Worm (Caenorhabditis elegans) whole organism, young adult: ENCODE data around the gene ttr-22.
A peak's percentile ranks its signal among the peaks of the same experiment; 100 is the strongest.

Experiments used
- C06A6.2 ChIP-seq: fragments of 200-800 bp; sonication (Bioruptor generic); conservative IDR thresholded peaks from 2 replicates; pipeline ENCODE4 v1.3.6; 2022; ENCODE audit warnings: missing genetic modification characterization, missing compliant biosample characterization
- F23B12.7 ChIP-seq: sonication (generic microtip); optimal IDR thresholded peaks from 2 replicates; lab custom pipeline; 2017; ENCODE audit warnings: missing genetic modification characterization, mild to moderate bottlenecking, missing compliant biosample characterization, antibody characterized with exemption, moderate library complexity; ENCODE audit not compliant: insufficient read depth
- F52B5.7 ChIP-seq: sonication (generic microtip); optimal IDR thresholded peaks from 2 replicates; lab custom pipeline; 2016; ENCODE audit warnings: mild to moderate bottlenecking, missing genetic modification characterization, missing compliant biosample characterization
- T26A5.8 ChIP-seq: sonication (generic microtip); optimal IDR thresholded peaks from 2 replicates; lab custom pipeline; 2016; ENCODE audit warnings: missing genetic modification characterization, missing compliant biosample characterization
- Y53G8AR.9 ChIP-seq: fragments of 200-800 bp; sonication (Bioruptor generic); conservative IDR thresholded peaks from 2 replicates; pipeline ENCODE4 v1.3.6; 2022; ENCODE audit warnings: missing genetic modification reagents, missing genetic modification characterization, missing compliant biosample characterization
- Y56A3A.18 ChIP-seq: fragments of 200-800 bp; sonication (Bioruptor generic); IDR thresholded peaks from 2 replicates; pipeline ENCODE4 v1.3.6; 2022; ENCODE audit warnings: missing genetic modification reagents, missing genetic modification characterization, missing compliant biosample characterization
- Y95B8A.8 ChIP-seq: fragments of 200-800 bp; sonication (Bioruptor generic); IDR thresholded peaks from 2 replicates; pipeline ENCODE4 v1.3.6; 2022; ENCODE audit warnings: missing genetic modification reagents, missing genetic modification characterization, missing compliant biosample characterization
- ama-1 ChIP-seq, 3 experiments: fragments of 150-350 bp in 1 of 3; sonication (generic microtip) in 2 of 3; optimal IDR thresholded peaks; 2 replicates each; lab custom pipeline; 2014 to 2018; ENCODE audit warnings: missing biosample characterization in 2 of 3, missing genetic modification characterization in 2 of 3, missing genetic modification reagents in 2 of 3
- bed-1 ChIP-seq: fragments of 200-800 bp; sonication (Bioruptor generic); IDR thresholded peaks from 2 replicates; pipeline ENCODE4 v1.3.6; 2022; ENCODE audit warnings: missing genetic modification reagents, missing genetic modification characterization, missing compliant biosample characterization
- ccch-3 ChIP-seq: fragments of 200-800 bp; sonication (Bioruptor generic); optimal IDR thresholded peaks from 2 replicates; lab custom pipeline; 2018; ENCODE audit warnings: mild to moderate bottlenecking, missing genetic modification characterization, missing compliant biosample characterization
- ceh-27 ChIP-seq: fragments of 200-800 bp; sonication (Bioruptor generic); optimal IDR thresholded peaks from 2 replicates; lab custom pipeline; 2018; ENCODE audit warnings: mild to moderate bottlenecking, missing genetic modification characterization, moderate library complexity, missing compliant biosample characterization
- ceh-79 ChIP-seq: sonication (generic microtip); optimal IDR thresholded peaks from 2 replicates; lab custom pipeline; 2017; ENCODE audit warnings: mild to moderate bottlenecking, missing genetic modification characterization, missing compliant biosample characterization
- dox-1 ChIP-seq: fragments of 200-800 bp; sonication (Bioruptor generic); IDR thresholded peaks from 2 replicates; pipeline ENCODE4 v1.3.6; 2022; ENCODE audit warnings: missing genetic modification reagents, missing genetic modification characterization, missing compliant biosample characterization
- egl-44 ChIP-seq: fragments of 200-800 bp; sonication (Bioruptor generic); IDR thresholded peaks from 2 replicates; pipeline ENCODE4 v1.3.6; 2022; ENCODE audit warnings: missing genetic modification reagents, missing genetic modification characterization, missing compliant biosample characterization
- egrh-3 ChIP-seq: fragments of 200-800 bp; sonication (Bioruptor generic); IDR thresholded peaks from 2 replicates; pipeline ENCODE4 v1.3.6; 2022; ENCODE audit warnings: missing genetic modification reagents, missing genetic modification characterization, missing compliant biosample characterization
- ets-4 ChIP-seq: fragments of 200-800 bp; sonication (Bioruptor generic); optimal IDR thresholded peaks from 2 replicates; lab custom pipeline; 2018; ENCODE audit warnings: mild to moderate bottlenecking, missing genetic modification characterization, missing compliant biosample characterization
- hlh-12 ChIP-seq: sonication (generic microtip); optimal IDR thresholded peaks from 2 replicates; lab custom pipeline; 2016; ENCODE audit warnings: missing genetic modification characterization, missing compliant biosample characterization
- hmg-1.2 ChIP-seq: fragments of 200-800 bp; sonication (Bioruptor generic); IDR thresholded peaks from 2 replicates; pipeline ENCODE4 v1.3.6; 2022; ENCODE audit warnings: missing genetic modification reagents, missing genetic modification characterization, missing compliant biosample characterization
- lag-1 ChIP-seq: fragments of 200-800 bp; sonication (Bioruptor generic); IDR thresholded peaks from 2 replicates; pipeline ENCODE4 v1.3.6; 2022; ENCODE audit warnings: missing genetic modification reagents, missing genetic modification characterization, missing compliant biosample characterization
- lin-26 ChIP-seq: fragments of 200-800 bp; sonication (Bioruptor generic); IDR thresholded peaks from 2 replicates; pipeline ENCODE4 v1.3.6; 2022; ENCODE audit warnings: missing genetic modification reagents, missing genetic modification characterization, missing compliant biosample characterization
- lin-40 ChIP-seq: sonication (generic microtip); optimal IDR thresholded peaks from 2 replicates; lab custom pipeline; 2016; ENCODE audit warnings: missing genetic modification characterization, mild to moderate bottlenecking, missing compliant biosample characterization, missing genotype, missing genetic modification reagents
- nhr-120 ChIP-seq: fragments of 200-800 bp; sonication (Bioruptor generic); IDR thresholded peaks from 2 replicates; pipeline ENCODE4 v1.3.6; 2022; ENCODE audit warnings: missing genetic modification characterization, missing compliant biosample characterization
- nhr-179 ChIP-seq: sonication (generic microtip); optimal IDR thresholded peaks from 2 replicates; lab custom pipeline; 2016; ENCODE audit warnings: mild to moderate bottlenecking, missing genetic modification characterization, missing compliant biosample characterization
- nhr-27 ChIP-seq: fragments of 200-800 bp; sonication (Bioruptor generic); optimal IDR thresholded peaks from 2 replicates; lab custom pipeline; 2018; ENCODE audit warnings: mild to moderate bottlenecking, missing genetic modification characterization, moderate library complexity, missing compliant biosample characterization
- nhr-90 ChIP-seq: sonication (generic microtip); optimal IDR thresholded peaks from 2 replicates; lab custom pipeline; 2016; ENCODE audit warnings: missing genotype, mild to moderate bottlenecking, missing genetic modification characterization, missing compliant biosample characterization
- pbrm-1 ChIP-seq: fragments of 200-800 bp; sonication (Bioruptor generic); IDR thresholded peaks from 2 replicates; pipeline ENCODE4 v1.3.6; 2022; ENCODE audit warnings: missing genetic modification reagents, missing genetic modification characterization, missing compliant biosample characterization
- rpc-1 ChIP-seq, 2 experiments: fragments of 150-350 bp in 1 of 2; sonication (generic microtip) in 1 of 2; optimal IDR thresholded peaks; 2 replicates each; lab custom pipeline; 2014 to 2018; ENCODE audit warnings: missing biosample characterization in 1 of 2, missing genetic modification characterization in 1 of 2, missing genetic modification reagents in 1 of 2, missing genotype in 1 of 2
- snpc-1.3 ChIP-seq: sonication (generic microtip); optimal IDR thresholded peaks from 2 replicates; lab custom pipeline; 2017; ENCODE audit warnings: missing genetic modification characterization, mild to moderate bottlenecking, missing compliant biosample characterization, antibody characterized with exemption, moderate library complexity, missing genotype, missing genetic modification reagents; ENCODE audit not compliant: insufficient read depth
- somi-1 ChIP-seq: fragments of 200-800 bp; sonication (Bioruptor generic); optimal IDR thresholded peaks from 2 replicates; lab custom pipeline; 2018; ENCODE audit warnings: mild to moderate bottlenecking, missing genetic modification characterization, missing compliant biosample characterization
- sptf-2 ChIP-seq: fragments of 200-800 bp; sonication (Bioruptor generic); optimal IDR thresholded peaks from 2 replicates; lab custom pipeline; 2018; ENCODE audit warnings: mild to moderate bottlenecking, missing genetic modification characterization, missing compliant biosample characterization
- unc-62 ChIP-seq: fragments of 150-350 bp; optimal IDR thresholded peaks from 2 replicates; lab custom pipeline; 2014; ENCODE audit warnings: missing biosample characterization, missing genetic modification reagents, missing genetic modification characterization
- zfh-2 ChIP-seq: fragments of 200-800 bp; sonication (Bioruptor generic); conservative IDR thresholded peaks from 2 replicates; pipeline ENCODE4 v1.3.6; 2022; ENCODE audit warnings: missing genetic modification reagents, missing genetic modification characterization, missing compliant biosample characterization
- ztf-22 ChIP-seq: fragments of 200-800 bp; sonication (Bioruptor generic); optimal IDR thresholded peaks from 2 replicates; lab custom pipeline; 2018; ENCODE audit warnings: mild to moderate bottlenecking, missing genetic modification characterization, moderate library complexity, missing compliant biosample characterization
- ztf-26 ChIP-seq: sonication (generic microtip); optimal IDR thresholded peaks from 2 replicates; lab custom pipeline; 2017; ENCODE audit warnings: missing genetic modification characterization, missing compliant biosample characterization
- ztf-6 ChIP-seq: fragments of 200-800 bp; sonication (Bioruptor generic); IDR thresholded peaks from 2 replicates; pipeline ENCODE4 v1.3.6; 2022; ENCODE audit warnings: missing genetic modification reagents, missing genetic modification characterization, missing compliant biosample characterization

Gene ttr-22

ce11 chrV:12192129-12192528, 49.1 kb upstream of the ttr-22 start, which contains the start of gene rnp-1 (continued):
- TF ChIP-seq egl-44, result no peak
- no peak for TF ChIP-seq ceh-79 (tag; lab: Kevin White, UChicago)
- TF ChIP-seq nhr-179 (tag; lab: Kevin White, UChicago), result no peak
- TF ChIP-seq T26A5.8 (tag; lab: Kevin White, UChicago), result no peak
- TF ChIP-seq pbrm-1, result 0 out of 2 replicates have a peak, but pooled peaks have one; percentile 29
- TF ChIP-seq nhr-120 (GFP tag; lab: Robert Waterston, UW), result no peak
- no peak for TF ChIP-seq ztf-22 (GFP tag; lab: Kevin White, UChicago)
- no peak for TF ChIP-seq hlh-12 (tag; lab: Kevin White, UChicago)
- 0 out of 2 replicates have a peak, but pooled peaks have one; percentile 8 for TF ChIP-seq hmg-1.2 (GFP tag; lab: Robert Waterston, UW)
- TF ChIP-seq nhr-90 (tag; lab: Kevin White, UChicago), result no peak
- TF ChIP-seq nhr-27 (tag; lab: Kevin White, UChicago), result no peak
- TF ChIP-seq F23B12.7 (tag; lab: Kevin White, UChicago), result no peak
- no peak for TF ChIP-seq lin-26 (GFP tag; lab: Robert Waterston, UW)
- no peak for TF ChIP-seq dox-1 (GFP tag; lab: Robert Waterston, UW)
- no peak for TF ChIP-seq somi-1 (GFP tag; lab: Kevin White, UChicago)
- no peak for TF ChIP-seq ccch-3 (GFP tag; lab: Kevin White, UChicago)
- 0 out of 2 replicates have a peak, but pooled peaks have one; percentile 10 for TF ChIP-seq Y56A3A.18 (GFP tag; lab: Robert Waterston, UW)

- TF ChIP-seq bed-1 (GFP tag; lab: Robert Waterston, UW) (no peak), sptf-2 (GFP tag; lab: Kevin White, UChicago) (no peak), Y95B8A.8 (GFP tag; lab: Robert Waterston, UW) (0 out of 2 replicates have a peak, but pooled peaks have one; percentile 7), Y53G8AR.9 (0 out of 2 replicates have a peak, but pooled peaks have one; percentile 14), ztf-26 (tag; lab: Kevin White, UChicago) (no peak), unc-62 (GFP tag; lab: Kevin White, UChicago) (no peak)
These were observed 47.0 kb upstream of the ttr-22 start, which contains the start of gene ogdh-2 for ce11 chrV:12194275-12194674. ogdh-2 (plus strand) TSS chrV:12194507.

ce11 chrV:12195845-12196244, 45.4 kb upstream of the ttr-22 start, which contains the start of gene ZK836.3:
ZK836.3 (minus strand) TSS chrV:12195945.
- TF ChIP-seq egrh-3 (GFP tag; lab: Robert Waterston, UW) (no peak), ama-1 (optimal IDR thresholded peaks at IDR 0.05; lab: Kevin White, UChicago) (no peak), ama-1 (GFP tag; optimal IDR thresholded peaks at IDR 0.05; lab: Kevin White, UChicago) (no peak), hmg-1.2 (GFP tag; lab: Robert Waterston, UW) (no peak), F52B5.7 (tag; lab: Kevin White, UChicago) (no peak), somi-1 (GFP tag; lab: Kevin White, UChicago) (no peak)

ce11 chrV:12196659-12197058, 44.6 kb upstream of the ttr-22 start:
- TF ChIP-seq snpc-1.3 (tag; lab: Kevin White, UChicago), result no peak
- no peak for TF ChIP-seq ztf-22 (GFP tag; lab: Kevin White, UChicago)
- TF ChIP-seq lin-26 (GFP tag; lab: Robert Waterston, UW), result no peak
- TF ChIP-seq ets-4 (GFP tag; lab: Kevin White, UChicago), result no peak
- TF ChIP-seq C06A6.2, result no peak
- TF ChIP-seq lag-1 (GFP tag; lab: Robert Waterston, UW), result no peak
- no peak for TF ChIP-seq ama-1 (optimal IDR thresholded peaks at IDR 0.05; lab: Kevin White, UChicago)
- TF ChIP-seq ama-1 (GFP tag; optimal IDR thresholded peaks at IDR 0.05; lab: Kevin White, UChicago), result no peak
- TF ChIP-seq F52B5.7 (tag; lab: Kevin White, UChicago), result no peak
- TF ChIP-seq hlh-12 (tag; lab: Kevin White, UChicago), result no peak
- TF ChIP-seq zfh-2 (GFP tag; lab: Robert Waterston, UW), result no peak
- no peak for TF ChIP-seq lin-40 (tag; lab: Kevin White, UChicago)
- no peak for TF ChIP-seq T26A5.8 (tag; lab: Kevin White, UChicago)
- no peak for TF ChIP-seq ceh-27 (GFP tag; lab: Kevin White, UChicago)
- TF ChIP-seq ztf-6 (GFP tag; lab: Robert Waterston, UW), result no peak
- TF ChIP-seq Y56A3A.18 (GFP tag; lab: Robert Waterston, UW), result no peak
- TF ChIP-seq rpc-1 (optimal IDR thresholded peaks at IDR 0.05; lab: Kevin White, UChicago), result no peak
- no peak for TF ChIP-seq rpc-1 (tag; optimal IDR thresholded peaks at IDR 0.05; lab: Kevin White, UChicago)
